Worm (Caenorhabditis elegans): ENCODE measurements around the gene M02D8.5.

- TF ChIP-seq nhr-11 (tag; optimal IDR thresholded peaks at IDR 0.05) (no peak), elt-3 (tag; optimal IDR thresholded peaks at IDR 0.05) (no peak), lsy-2 (tag; optimal IDR thresholded peaks at IDR 0.05) (no peak), skn-1 (tag; optimal IDR thresholded peaks at IDR 0.05) (no peak), nhr-77 (tag; optimal IDR thresholded peaks at IDR 0.05) (no peak), egl-27 (tag; optimal IDR thresholded peaks at IDR 0.05) (no peak), fos-1 (tag; optimal IDR thresholded peaks at IDR 0.05) (no peak), snpc-4 (tag; optimal IDR thresholded peaks at IDR 0.05) (no peak), ZK546.5 (tag; optimal IDR thresholded peaks at IDR 0.05) (no peak), unc-39 (tag; optimal IDR thresholded peaks at IDR 0.05) (no peak)
These were observed 27.7 kb upstream of the M02D8.5 start, which contains the start of gene unc-27 for ce11 chrX:8789014-8789506.
